Fruit fly (Drosophila melanogaster): ENCODE results near the gene Cad86C.
A peak's percentile ranks its signal among the peaks of the same experiment; 100 is the strongest.

The Cad86C gene

DNA sequence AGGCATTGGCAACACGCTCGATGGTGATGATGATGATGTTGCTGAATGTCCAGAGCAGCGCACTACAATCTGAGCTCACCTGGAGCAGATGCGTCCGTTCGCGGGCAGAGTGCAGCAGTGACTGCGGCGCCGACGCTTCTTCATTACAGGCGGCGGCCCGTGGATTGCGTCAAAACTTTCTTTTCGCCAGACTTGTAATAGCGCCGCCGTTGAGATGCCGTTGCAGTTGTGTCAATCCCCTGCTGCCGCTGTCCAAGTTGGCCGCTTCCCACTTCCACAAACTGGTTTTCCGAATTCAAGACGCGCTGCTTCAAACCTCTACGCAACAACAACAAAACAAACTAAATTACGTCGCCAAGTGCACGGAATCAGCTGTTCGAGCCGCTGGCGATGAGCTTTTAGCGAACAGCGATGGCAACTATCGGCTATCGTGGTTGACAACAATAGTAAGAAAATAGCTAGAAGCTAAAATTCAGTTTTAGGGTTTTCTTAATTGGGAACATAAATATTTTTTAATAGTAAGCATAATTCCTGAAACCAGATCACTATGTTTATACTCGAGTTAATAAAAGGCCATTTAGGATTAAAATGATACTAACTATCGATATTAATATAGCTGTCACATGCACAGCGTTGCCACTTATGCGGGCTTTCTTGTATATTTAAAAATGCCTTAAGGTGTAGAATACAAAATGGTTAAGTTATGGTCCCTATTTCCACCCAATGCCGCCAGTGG lies 55.1 kb downstream of the Cad86C start, which contains the start of gene Tpc1 (continued):
- TF ChIP-seq CG14860 (GFP tag; IDR thresholded peaks at IDR 0.05; ENCODE audit: partially characterized antibody) (peak; percentile 68; the same call in 2 of the 3 replicates), fd96Cb (tag; optimal IDR thresholded peaks at IDR 0.05) (no peak), CG12155 (GFP tag; optimal IDR thresholded peaks at IDR 0.05) (peak; percentile 45), ac (GFP tag; optimal IDR thresholded peaks at IDR 0.05) (no peak), CG15601 (tag; optimal IDR thresholded peaks at IDR 0.05) (peak; percentile 48), zen2 (GFP tag; IDR thresholded peaks at IDR 0.05; ENCODE audit: partially characterized antibody) (peak; percentile 50; the same call in 1 of the 3 replicates), tin (GFP tag; optimal IDR thresholded peaks at IDR 0.05) (peak; percentile 5), bsh (GFP tag; optimal IDR thresholded peaks at IDR 0.05) (peak in 1 of 2 experiments; percentile 12), CG15514 (GFP tag; optimal IDR thresholded peaks at IDR 0.05) (peak; percentile 58), CG13894 (tag; optimal IDR thresholded peaks at IDR 0.05) (peak; percentile 35), Eip74EF (GFP tag; optimal IDR thresholded peaks at IDR 0.05) (peak in 1 of 2 experiments; percentile 55), Dll (GFP tag; IDR thresholded peaks at IDR 0.05; ENCODE audit: partially characterized antibody) (peak; percentile 98), Atf3 (GFP tag; optimal IDR thresholded peaks at IDR 0.05) (peak; percentile 13), ind (GFP tag; optimal IDR thresholded peaks at IDR 0.05) (peak; percentile 14), row (GFP tag; IDR thresholded peaks at IDR 0.05) (peak; percentile 93), dm (GFP tag; optimal IDR thresholded peaks at IDR 0.05) (peak; percentile 10), Hr51 (GFP tag; optimal IDR thresholded peaks at IDR 0.05) (peak; percentile 3 to 13), CG6689 (GFP tag; IDR thresholded peaks at IDR 0.05) (no peak), CoRest (tag; optimal IDR thresholded peaks at IDR 0.05) (peak; percentile 62), Doc3 (GFP tag; IDR thresholded peaks at IDR 0.05; ENCODE audit: partially characterized antibody) (peak; percentile 90), YL-1 (GFP tag; optimal IDR thresholded peaks at IDR 0.05) (peak; percentile 23), H2.0 (GFP tag; IDR thresholded peaks at IDR 0.05) (0 out of 2 replicates have a peak, but pooled peaks have one; percentile 10), Sox102F (GFP tag; optimal IDR thresholded peaks at IDR 0.05) (peak; percentile 35), CG17802 (tag; optimal IDR thresholded peaks at IDR 0.05) (no peak), CG11398 (GFP tag; optimal IDR thresholded peaks at IDR 0.05) (no peak), CG10147 (GFP tag; optimal IDR thresholded peaks at IDR 0.05) (peak; percentile 46), lbe (GFP tag; optimal IDR thresholded peaks at IDR 0.05) (peak; percentile 26), CG9797 (GFP tag; optimal IDR thresholded peaks at IDR 0.05) (peak; percentile 26), chif (GFP tag; optimal IDR thresholded peaks at IDR 0.05) (peak; percentile 10 to 19), zfh1 (GFP tag; IDR thresholded peaks at IDR 0.05) (0 out of 3 replicates have a peak, but pooled peaks have one; percentile 7), CG17359 (tag; optimal IDR thresholded peaks at IDR 0.05) (no peak), Oaz (GFP tag; IDR thresholded peaks at IDR 0.05) (no peak), chn (GFP tag; optimal IDR thresholded peaks at IDR 0.05) (peak; percentile 29), Myb (GFP tag; optimal IDR thresholded peaks at IDR 0.05) (peak; percentile 39), B-H2 (GFP tag; optimal IDR thresholded peaks at IDR 0.05) (peak; percentile 39), oc (tag; optimal IDR thresholded peaks at IDR 0.05) (peak; percentile 1), CG1603 (tag; optimal IDR thresholded peaks at IDR 0.05) (peak; percentile 16), CG4854 (GFP tag; optimal IDR thresholded peaks at IDR 0.05) (peak; percentile 54), Sox100B (GFP tag; optimal IDR thresholded peaks at IDR 0.05) (no peak), CG2129 (GFP tag; IDR thresholded peaks at IDR 0.05; ENCODE audit: partially characterized antibody) (peak; percentile 90), sens (GFP tag) (peak; percentile 91), tna (GFP tag; IDR thresholded peaks at IDR 0.05; ENCODE audit: partially characterized antibody) (peak; percentile 22; the same call in 1 of the 2 replicates), bbx (GFP tag; IDR thresholded peaks at IDR 0.05; ENCODE audit: partially characterized antibody) (peak; percentile 55), rib (GFP tag; IDR thresholded peaks at IDR 0.05) (no peak), psq (GFP tag; optimal IDR thresholded peaks at IDR 0.05) (no peak), ab (GFP tag; optimal IDR thresholded peaks at IDR 0.05) (no peak), Hr78 (GFP tag; optimal IDR thresholded peaks at IDR 0.05) (peak in 1 of 2 experiments; percentile 28)
